Worm (Caenorhabditis elegans): ENCODE data around the gene tbx-9.

ce11 chrIII:10337508-10338166 lies 4.0 kb downstream of the tbx-9 start, which contains the start of gene ttr-15:
- TF ChIP-seq elt-3 (tag; optimal IDR thresholded peaks at IDR 0.05) = peak in 3 of 6 experiments; percentile 36 to 67 (median 48)
- no peak for TF ChIP-seq zip-4 (GFP tag; optimal IDR thresholded peaks at IDR 0.05)
- peak; percentile 44 for TF ChIP-seq ama-1 (optimal IDR thresholded peaks at IDR 0.05)
- TF ChIP-seq nhr-11 (tag; optimal IDR thresholded peaks at IDR 0.05) = no peak
- TF ChIP-seq nhr-28 (tag; optimal IDR thresholded peaks at IDR 0.05) = no peak
- TF ChIP-seq ztf-11 (tag; optimal IDR thresholded peaks at IDR 0.05) = no peak
- TF ChIP-seq hlh-4 (tag; optimal IDR thresholded peaks at IDR 0.05) = no peak
- TF ChIP-seq nhr-76 (tag; optimal IDR thresholded peaks at IDR 0.05) = no peak
- TF ChIP-seq lin-15B (tag; optimal IDR thresholded peaks at IDR 0.05) = no peak
- TF ChIP-seq lin-13 (GFP tag; optimal IDR thresholded peaks at IDR 0.05) = no peak
